Worm (Caenorhabditis elegans) whole organism, late embryonic: Measurements from ENCODE around the gene C16A11.2.

Experiments
- nhr-11 ChIP-seq: fragments of 150-350 bp; optimal IDR thresholded peaks from 2 replicates; lab custom pipeline; 2014; ENCODE audit warnings: missing biosample characterization, missing genetic modification characterization
- sdc-2 ChIP-seq: sonication (generic microtip); optimal IDR thresholded peaks from 2 replicates; lab custom pipeline; 2016; ENCODE audit warnings: missing genotype, missing genetic modification characterization, missing compliant biosample characterization
- sox-4 ChIP-seq: sonication (generic microtip); optimal IDR thresholded peaks from 2 replicates; lab custom pipeline; 2017; ENCODE audit warnings: mild to moderate bottlenecking, missing genetic modification characterization, inconsistent platforms, missing compliant biosample characterization

DNA sequence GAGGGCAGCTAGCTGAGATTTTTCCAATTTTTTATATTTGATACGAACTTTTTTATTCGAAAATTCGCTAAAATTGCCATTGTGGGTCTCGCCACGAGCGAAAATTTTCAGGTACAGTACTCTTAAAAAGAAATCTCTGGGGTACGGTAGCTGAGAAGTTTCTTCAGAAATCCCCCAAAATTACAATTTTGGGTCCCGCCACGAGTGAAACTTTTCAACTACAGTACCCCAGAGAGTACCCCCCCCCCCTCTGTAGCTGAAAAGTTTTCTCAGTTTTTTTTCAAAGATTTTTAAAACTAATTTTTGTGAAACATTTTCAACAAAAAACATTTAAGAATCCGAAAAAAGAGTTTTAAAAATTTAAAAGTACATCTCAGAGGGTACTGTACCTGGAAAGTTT is 7.0 kb downstream of the C16A11.2 start:
- TF ChIP-seq sox-4 (no peak), sdc-2 (tag; lab: Kevin White, UChicago) (no peak), nhr-11 (tag; lab: Kevin White, UChicago) (no peak)
